Fruit fly (Drosophila melanogaster) whole organism, wandering third instar larva: ENCODE data around the gene Atg5.

Source experiments
- Abd-B ChIP-seq: fragments of >200 bp; optimal IDR thresholded peaks from 2 replicates; lab custom pipeline; 2017; ENCODE audit warnings: missing biosample characterization, missing genetic modification characterization
- CG32264 ChIP-seq: fragments of 200-800 bp; sonication (Bioruptor generic); optimal IDR thresholded peaks from 2 replicates; lab custom pipeline; 2016; ENCODE audit warnings: missing biosample characterization, missing genetic modification characterization
- CG9705 ChIP-seq: fragments of 200-800 bp; sonication (Bioruptor generic); optimal IDR thresholded peaks from 2 replicates; lab custom pipeline; 2018; ENCODE audit warnings: missing biosample characterization, mild to moderate bottlenecking, missing genetic modification characterization
- CrebA ChIP-seq: fragments of 200-800 bp; sonication (Bioruptor generic); optimal IDR thresholded peaks from 2 replicates; lab custom pipeline; 2016; ENCODE audit warnings: missing biosample characterization, mild to moderate bottlenecking, missing genetic modification characterization, borderline replicate concordance
- Dfd ChIP-seq: fragments of >200 bp; optimal IDR thresholded peaks from 2 replicates; lab custom pipeline; 2017; ENCODE audit warnings: missing biosample characterization, missing genetic modification characterization
- Dif ChIP-seq: fragments of 200-275, 200-300 bp; sonication (Bioruptor generic); optimal IDR thresholded peaks from 2 replicates; lab custom pipeline; 2018; ENCODE audit warnings: missing biosample characterization, missing genetic modification characterization; ENCODE audit not compliant: partially characterized antibody
- GATAd ChIP-seq: sonication (Bioruptor generic); optimal IDR thresholded peaks from 2 replicates; lab custom pipeline; 2016; ENCODE audit warnings: missing biosample characterization, missing genetic modification characterization
- HLH106 ChIP-seq: fragments of 200-800 bp; optimal IDR thresholded peaks from 3 replicates; lab custom pipeline; 2019; ENCODE audit warnings: missing biosample characterization, mild to moderate bottlenecking, missing genetic modification characterization, moderate library complexity
- Hnf4 ChIP-seq: fragments of 200-800 bp; sonication (Bioruptor generic); optimal IDR thresholded peaks from 2 replicates; lab custom pipeline; 2016; ENCODE audit warnings: missing biosample characterization, mild to moderate bottlenecking, missing genetic modification characterization
- Hr78 ChIP-seq: fragments of >200 bp; optimal IDR thresholded peaks from 2 replicates; lab custom pipeline; 2017; ENCODE audit warnings: missing biosample characterization, missing genetic modification characterization
- Hr83 ChIP-seq: fragments of 200-300 bp; sonication (Bioruptor generic); optimal IDR thresholded peaks from 2 replicates; lab custom pipeline; 2016; ENCODE audit warnings: missing biosample characterization, mild to moderate bottlenecking, missing genetic modification characterization, moderate library complexity; ENCODE audit not compliant: poor library complexity, severe bottlenecking
- Jra ChIP-seq: sonication (Bioruptor generic); optimal IDR thresholded peaks from 2 replicates; lab custom pipeline; 2016; ENCODE audit warnings: missing biosample characterization, missing genetic modification characterization
- Mio ChIP-seq: sonication (Bioruptor generic); optimal IDR thresholded peaks from 2 replicates; lab custom pipeline; 2016; ENCODE audit warnings: missing biosample characterization, missing genetic modification characterization
- Myc ChIP-seq: fragments of >200 bp; optimal IDR thresholded peaks from 2 replicates; lab custom pipeline; 2017
- N ChIP-seq: fragments of >200 bp; optimal IDR thresholded peaks from 2 replicates; lab custom pipeline; 2018; ENCODE audit warnings: missing biosample characterization, missing external identifiers, missing genetic modification characterization
- OdsH ChIP-seq: fragments of 200-800 bp; sonication (Bioruptor generic); optimal IDR thresholded peaks from 2 replicates; lab custom pipeline; 2016; ENCODE audit warnings: missing biosample characterization, mild to moderate bottlenecking, missing genetic modification characterization
- Rel ChIP-seq, 2 experiments: fragments of 200-800 bp; sonication (Bioruptor generic) in 1 of 2; optimal IDR thresholded peaks; 2 replicates in 1 of 2; 3 replicates in 1 of 2; lab custom pipeline; 2016 to 2019; ENCODE audit warnings: mild to moderate bottlenecking in 2 of 2, missing biosample characterization in 2 of 2, missing genetic modification characterization in 2 of 2, moderate library complexity in 1 of 2
- Sp1 ChIP-seq: fragments of 200-800 bp; sonication (Bioruptor generic); optimal IDR thresholded peaks from 3 replicates; lab custom pipeline; 2019; ENCODE audit warnings: missing biosample characterization, mild to moderate bottlenecking, missing genetic modification characterization, moderate library complexity
- Vsx2 ChIP-seq: fragments of 200-300, 225-300 bp; sonication (Bioruptor generic); optimal IDR thresholded peaks from 2 replicates; lab custom pipeline; 2018; ENCODE audit warnings: missing biosample characterization, missing genetic modification characterization; ENCODE audit not compliant: partially characterized antibody
- br ChIP-seq: fragments of 200-800 bp; sonication (Bioruptor generic); optimal IDR thresholded peaks from 2 replicates; lab custom pipeline; 2016; ENCODE audit warnings: missing biosample characterization, missing genetic modification characterization
- brk ChIP-seq: fragments of 200-800 bp; sonication (Bioruptor generic); optimal IDR thresholded peaks from 2 replicates; lab custom pipeline; 2016; ENCODE audit warnings: missing biosample characterization, mild to moderate bottlenecking, missing genetic modification characterization
- dl ChIP-seq, 2 experiments: fragments of 175-275, 200-275 bp in 1 of 2; fragments of 200-275 bp in 1 of 2; sonication (Bioruptor generic); optimal IDR thresholded peaks; lab custom pipeline; 2018; ENCODE audit warnings: mild to moderate bottlenecking in 2 of 2, missing biosample characterization in 2 of 2, missing genetic modification characterization in 2 of 2, moderate library complexity in 2 of 2; ENCODE audit not compliant: partially characterized antibody in 2 of 2, insufficient read depth in 1 of 2
- dmrt93B ChIP-seq: fragments of 200-800 bp; sonication (Bioruptor generic); optimal IDR thresholded peaks from 2 replicates; lab custom pipeline; 2018; ENCODE audit warnings: missing biosample characterization, mild to moderate bottlenecking, missing genetic modification characterization
- dsf ChIP-seq: sonication (Bioruptor generic); optimal IDR thresholded peaks from 2 replicates; lab custom pipeline; 2016; ENCODE audit warnings: missing biosample characterization, missing genetic modification characterization, borderline replicate concordance
- ey ChIP-seq: fragments of 200-800 bp; sonication (Bioruptor generic); optimal IDR thresholded peaks from 2 replicates; lab custom pipeline; 2016; ENCODE audit warnings: missing biosample characterization, missing genetic modification characterization
- foxo ChIP-seq, 2 experiments: fragments of 200-800 bp; sonication (Bioruptor generic); optimal IDR thresholded peaks; 2 replicates in 1 of 2; 3 replicates in 1 of 2; lab custom pipeline; 2016 to 2017; ENCODE audit warnings: missing biosample characterization in 2 of 2, missing genetic modification characterization in 2 of 2
- fru ChIP-seq: fragments of 200-800 bp; sonication (Bioruptor generic); optimal IDR thresholded peaks from 3 replicates; lab custom pipeline; 2016; ENCODE audit warnings: missing biosample characterization, mild to moderate bottlenecking, missing genetic modification characterization
- h ChIP-seq: fragments of 200-800 bp; sonication (Bioruptor generic); optimal IDR thresholded peaks from 3 replicates; lab custom pipeline; 2016; ENCODE audit warnings: missing biosample characterization, mild to moderate bottlenecking, missing genetic modification characterization
- jim ChIP-seq: fragments of 175-275, 200-325 bp; sonication (Bioruptor generic); optimal IDR thresholded peaks from 2 replicates; lab custom pipeline; 2016; ENCODE audit warnings: missing biosample characterization, mild to moderate bottlenecking, missing genetic modification characterization
- lola ChIP-seq: fragments of >200 bp; optimal IDR thresholded peaks from 2 replicates; lab custom pipeline; 2017; ENCODE audit warnings: missing biosample characterization, missing genetic modification characterization
- pan ChIP-seq: fragments of >200 bp; optimal IDR thresholded peaks from 2 replicates; lab custom pipeline; 2017
- psq ChIP-seq: fragments of 200-800 bp; sonication (Bioruptor generic); optimal IDR thresholded peaks from 3 replicates; lab custom pipeline; 2017; ENCODE audit warnings: missing biosample characterization, mild to moderate bottlenecking, missing genetic modification characterization, moderate library complexity
- rgr ChIP-seq: fragments of 200-800 bp; sonication (Bioruptor generic); optimal IDR thresholded peaks from 3 replicates; lab custom pipeline; 2016; ENCODE audit warnings: missing biosample characterization, mild to moderate bottlenecking, missing genetic modification characterization
- sage ChIP-seq: fragments of 200-800 bp; sonication (Bioruptor generic); optimal IDR thresholded peaks from 2 replicates; lab custom pipeline; 2016; ENCODE audit warnings: missing biosample characterization, mild to moderate bottlenecking, missing genetic modification characterization
- sv ChIP-seq: fragments of 200-800 bp; sonication (Bioruptor generic); optimal IDR thresholded peaks from 3 replicates; lab custom pipeline; 2016; ENCODE audit warnings: missing biosample characterization, missing genetic modification characterization
- tai ChIP-seq: sonication (Bioruptor generic); optimal IDR thresholded peaks from 2 replicates; lab custom pipeline; 2016; ENCODE audit warnings: missing biosample characterization, missing genetic modification characterization
- usp ChIP-seq: fragments of >200 bp; optimal IDR thresholded peaks from 2 replicates; lab custom pipeline; 2017; ENCODE audit warnings: missing biosample characterization, missing genetic modification characterization
- woc ChIP-seq: sonication (Bioruptor generic); optimal IDR thresholded peaks from 2 replicates; lab custom pipeline; 2016; ENCODE audit warnings: missing biosample characterization, mild to moderate bottlenecking, missing genetic modification characterization

Atg5 gene

dm6 chrX:7338538-7338937 is 15.0 kb upstream of the Atg5 start:
- TF ChIP-seq HLH106 (tag; lab: Kevin White, UChicago) (peak; percentile 33), Hr78 (GFP tag; lab: Kevin White, UChicago) (no peak), Vsx2 (GFP tag; lab: Kevin White, UChicago) (no peak), sv (GFP tag; lab: Kevin White, UChicago) (peak; percentile 0), foxo (GFP tag; optimal IDR thresholded peaks at IDR 0.05; lab: Kevin White, UChicago) (peak in 1 of 2 experiments; percentile 22), Sp1 (GFP tag; lab: Kevin White, UChicago) (peak; percentile 0), lola (no peak), brk (no peak), woc (no peak), dsf (GFP tag; lab: Kevin White, UChicago) (no peak), Rel (GFP tag; optimal IDR thresholded peaks at IDR 0.05; lab: Kevin White, UChicago) (no peak), Rel (tag; optimal IDR thresholded peaks at IDR 0.05; lab: Kevin White, UChicago) (no peak), Myc (lab: Kevin White, UChicago) (no peak), OdsH (GFP tag; lab: Kevin White, UChicago) (no peak), Hr83 (no peak), sage (no peak), Jra (no peak), N (GFP tag; lab: Kevin White, UChicago) (no peak), usp (no peak), CrebA (GFP tag; lab: Kevin White, UChicago) (no peak), psq (no peak), fru (GFP tag; lab: Kevin White, UChicago) (peak; percentile 22), dl (GFP tag; optimal IDR thresholded peaks at IDR 0.05; lab: Kevin White, UChicago; ENCODE audit: insufficient read depth in 1 of 2, partially characterized antibody in 2 of 2) (no peak), Dfd (GFP tag; lab: Kevin White, UChicago) (no peak), rgr (peak; percentile 0), CG32264 (GFP tag; lab: Kevin White, UChicago) (no peak), Hnf4 (GFP tag; lab: Kevin White, UChicago) (no peak), Dif (GFP tag; lab: Kevin White, UChicago) (no peak), Abd-B (GFP tag; lab: Kevin White, UChicago) (no peak), h (GFP tag; lab: Kevin White, UChicago) (no peak), CG9705 (GFP tag; lab: Kevin White, UChicago) (no peak)

- no peak for TF ChIP-seq Myc (lab: Kevin White, UChicago)
- TF ChIP-seq psq, result peak; percentile 2
Observed at dm6 chrX:7337975-7338374, 14.4 kb upstream of the Atg5 start.

dm6 chrX:7336962-7337844 is 13.6 kb upstream of the Atg5 start, which contains the start of gene CBP:
CBP (plus strand) TSS chrX:7337352.
- TF ChIP-seq Jra (peak; percentile 51), brk (peak; percentile 87), Sp1 (GFP tag; lab: Kevin White, UChicago) (peak; percentile 92), CrebA (GFP tag; lab: Kevin White, UChicago) (peak; percentile 68), br (GFP tag; lab: Kevin White, UChicago) (peak; percentile 90), fru (GFP tag; lab: Kevin White, UChicago) (peak; percentile 96), Vsx2 (GFP tag; lab: Kevin White, UChicago) (no peak), ey (GFP tag; lab: Kevin White, UChicago) (peak; percentile 91), rgr (peak; percentile 86), h (GFP tag; lab: Kevin White, UChicago) (peak; percentile 93), OdsH (GFP tag; lab: Kevin White, UChicago) (peak; percentile 85), GATAd (GFP tag; lab: Kevin White, UChicago) (no peak), N (GFP tag; lab: Kevin White, UChicago) (no peak), HLH106 (tag; lab: Kevin White, UChicago) (peak; percentile 91), Dfd (GFP tag; lab: Kevin White, UChicago) (peak; percentile 41), usp (no peak), dmrt93B (peak; percentile 83), Hr83 (no peak), Dif (GFP tag; lab: Kevin White, UChicago) (no peak), sv (GFP tag; lab: Kevin White, UChicago) (peak; percentile 86), lola (no peak), Myc (lab: Kevin White, UChicago) (no peak), jim (GFP tag; lab: Kevin White, UChicago) (no peak), dl (GFP tag; optimal IDR thresholded peaks at IDR 0.05; lab: Kevin White, UChicago; ENCODE audit: insufficient read depth in 1 of 2, partially characterized antibody in 2 of 2) (no peak), Rel (GFP tag; optimal IDR thresholded peaks at IDR 0.05; lab: Kevin White, UChicago) (peak; percentile 28), Rel (tag; optimal IDR thresholded peaks at IDR 0.05; lab: Kevin White, UChicago) (peak; percentile 61), psq (peak; percentile 94), Mio (no peak), woc (peak; percentile 74), Hnf4 (GFP tag; lab: Kevin White, UChicago) (peak; percentile 81), pan (no peak), sage (peak; percentile 84), Abd-B (GFP tag; lab: Kevin White, UChicago) (no peak), tai (GFP tag; lab: Kevin White, UChicago) (peak; percentile 35), Hr78 (GFP tag; lab: Kevin White, UChicago) (no peak), CG32264 (GFP tag; lab: Kevin White, UChicago) (peak; percentile 86), foxo (GFP tag; optimal IDR thresholded peaks at IDR 0.05; lab: Kevin White, UChicago) (peak; percentile 31 to 92), CG9705 (GFP tag; lab: Kevin White, UChicago) (peak; percentile 71), dsf (GFP tag; lab: Kevin White, UChicago) (no peak)
